Worm (Caenorhabditis elegans) whole organism, L1 larva: Measurements from ENCODE around the gene srd-63.

Experiments
- C34B4.2 ChIP-seq: sonication (generic microtip); optimal IDR thresholded peaks from 2 replicates; lab custom pipeline; 2017; ENCODE audit warnings: mild to moderate bottlenecking, missing genetic modification characterization, missing compliant biosample characterization
- Y116A8C.19 ChIP-seq: sonication (generic microtip); optimal IDR thresholded peaks from 2 replicates; lab custom pipeline; 2016; ENCODE audit warnings: missing compliant biosample characterization, missing genetic modification characterization, borderline replicate concordance
- aha-1 ChIP-seq: fragments of 150-350 bp; optimal IDR thresholded peaks from 2 replicates; lab custom pipeline; 2014; ENCODE audit warnings: missing biosample characterization, missing genetic modification characterization
- blmp-1 ChIP-seq: fragments of 150-350 bp; optimal IDR thresholded peaks from 2 replicates; lab custom pipeline; 2014; ENCODE audit warnings: missing biosample characterization, missing genetic modification characterization
- ceh-8 ChIP-seq: fragments of 200-800 bp; sonication (Bioruptor generic); optimal IDR thresholded peaks from 2 replicates; lab custom pipeline; 2018; ENCODE audit warnings: mild to moderate bottlenecking, missing genetic modification characterization, moderate library complexity, missing compliant biosample characterization
- ceh-88 ChIP-seq: fragments of 200-800 bp; sonication (Bioruptor generic); IDR thresholded peaks from 2 replicates; pipeline ENCODE4 v1.3.6; 2022; ENCODE audit warnings: missing genetic modification characterization, missing compliant biosample characterization
- dpl-1 ChIP-seq, 3 experiments: fragments of 150-350 bp in 2 of 3; sonication (generic microtip) in 1 of 3; optimal IDR thresholded peaks; 2 replicates each; lab custom pipeline; 2014 to 2017; ENCODE audit warnings: missing biosample characterization in 3 of 3, missing genetic modification characterization in 3 of 3, missing genetic modification reagents in 3 of 3
- dsc-1 ChIP-seq: sonication (generic microtip); optimal IDR thresholded peaks from 2 replicates; lab custom pipeline; 2016; ENCODE audit warnings: mild to moderate bottlenecking, missing genetic modification characterization, missing compliant biosample characterization
- egl-27 ChIP-seq, 2 experiments: fragments of 150-350 bp in 1 of 2; sonication (generic microtip); optimal IDR thresholded peaks; 3 replicates each; lab custom pipeline; 2017 to 2018; ENCODE audit warnings: missing biosample characterization in 2 of 2, missing genetic modification characterization in 2 of 2, missing genetic modification reagents in 2 of 2
- elt-2 ChIP-seq: sonication (generic microtip); optimal IDR thresholded peaks from 2 replicates; lab custom pipeline; 2016; ENCODE audit warnings: missing genetic modification characterization, mild to moderate bottlenecking, inconsistent platforms, missing compliant biosample characterization, missing genetic modification reagents
- elt-3 ChIP-seq, 6 experiments: fragments of 150-350 bp in 1 of 6; sonication (generic microtip); optimal IDR thresholded peaks; 2 replicates each; lab custom pipeline; 2017 to 2018; ENCODE audit warnings: missing biosample characterization in 6 of 6, missing genetic modification characterization in 6 of 6, inconsistent platforms in 1 of 6
- fkh-8 ChIP-seq: sonication (generic microtip); optimal IDR thresholded peaks from 2 replicates; lab custom pipeline; 2016; ENCODE audit warnings: mild to moderate bottlenecking, missing genetic modification characterization, missing compliant biosample characterization
- grh-1 ChIP-seq: fragments of 200-800 bp; sonication (Bioruptor generic); IDR thresholded peaks from 2 replicates; pipeline ENCODE4 v1.3.6; 2022; ENCODE audit warnings: missing genetic modification reagents, missing genetic modification characterization, missing compliant biosample characterization
- isw-1 ChIP-seq: fragments of 200-800 bp; sonication (Bioruptor generic); IDR thresholded peaks from 2 replicates; pipeline ENCODE4 v1.3.6; 2022; ENCODE audit warnings: missing genetic modification characterization, missing compliant biosample characterization
- jun-1 ChIP-seq: fragments of 150-350 bp; optimal IDR thresholded peaks from 2 replicates; lab custom pipeline; 2014; ENCODE audit warnings: missing biosample characterization, missing genetic modification reagents, missing genetic modification characterization
- lin-14 ChIP-seq: fragments of 200-800 bp; sonication (Bioruptor generic); optimal IDR thresholded peaks from 2 replicates; lab custom pipeline; 2018; ENCODE audit warnings: mild to moderate bottlenecking, missing genetic modification characterization, moderate library complexity, missing compliant biosample characterization
- lin-35 ChIP-seq, 2 experiments: fragments of 150-350 bp; optimal IDR thresholded peaks; 2 replicates each; lab custom pipeline; 2014; ENCODE audit warnings: missing biosample characterization in 2 of 2, missing genetic modification characterization in 2 of 2, missing genetic modification reagents in 2 of 2
- lsy-2 ChIP-seq, 2 experiments: fragments of 150-350 bp; optimal IDR thresholded peaks; 2 replicates each; lab custom pipeline; 2014; ENCODE audit warnings: missing biosample characterization in 2 of 2, missing genetic modification characterization in 2 of 2
- mab-9 ChIP-seq: fragments of 200-800 bp; sonication (Bioruptor generic); IDR thresholded peaks from 2 replicates; pipeline ENCODE4 v1.3.6; 2022; ENCODE audit warnings: missing genetic modification reagents, missing genetic modification characterization, missing compliant biosample characterization
- mdl-1 ChIP-seq, 2 experiments: fragments of 150-350 bp; optimal IDR thresholded peaks; 2 replicates each; lab custom pipeline; 2014 to 2017; ENCODE audit warnings: missing biosample characterization in 2 of 2, missing genetic modification characterization in 2 of 2, inconsistent platforms in 1 of 2
- mep-1 ChIP-seq: fragments of 150-350 bp; optimal IDR thresholded peaks from 2 replicates; lab custom pipeline; 2014; ENCODE audit warnings: missing biosample characterization, missing genetic modification characterization
- nhr-11 ChIP-seq: fragments of 150-350 bp; optimal IDR thresholded peaks from 2 replicates; lab custom pipeline; 2014; ENCODE audit warnings: missing biosample characterization, missing genetic modification characterization
- nhr-19 ChIP-seq: fragments of 200-800 bp; sonication (Bioruptor generic); conservative IDR thresholded peaks from 2 replicates; pipeline ENCODE4 v1.3.6; 2022; ENCODE audit warnings: missing genetic modification characterization, missing compliant biosample characterization
- nhr-20 ChIP-seq: sonication (generic microtip); optimal IDR thresholded peaks from 2 replicates; lab custom pipeline; 2016; ENCODE audit warnings: mild to moderate bottlenecking, missing genetic modification characterization, missing compliant biosample characterization
- nhr-237 ChIP-seq: fragments of 150-350 bp; optimal IDR thresholded peaks from 2 replicates; lab custom pipeline; 2014; ENCODE audit warnings: missing biosample characterization, missing genetic modification characterization
- nhr-28 ChIP-seq: fragments of 150-350 bp; optimal IDR thresholded peaks from 2 replicates; lab custom pipeline; 2014; ENCODE audit warnings: missing biosample characterization, missing genetic modification characterization
- nhr-71 ChIP-seq: sonication (generic microtip); optimal IDR thresholded peaks from 2 replicates; lab custom pipeline; 2016; ENCODE audit warnings: mild to moderate bottlenecking, missing genetic modification characterization, moderate library complexity, missing compliant biosample characterization
- nhr-84 ChIP-seq: sonication (generic microtip); optimal IDR thresholded peaks from 2 replicates; lab custom pipeline; 2017; ENCODE audit warnings: missing biosample characterization, missing genetic modification characterization
- nhr-85 ChIP-seq: sonication (generic microtip); peaks from one replicate; lab custom pipeline; 2016; ENCODE audit warnings: missing genetic modification characterization, inconsistent platforms, missing compliant biosample characterization
- pqm-1 ChIP-seq: sonication (generic microtip); optimal IDR thresholded peaks from 3 replicates; lab custom pipeline; 2017; ENCODE audit warnings: missing biosample characterization, missing genetic modification characterization
- skn-1 ChIP-seq: fragments of 150-350 bp; optimal IDR thresholded peaks from 2 replicates; lab custom pipeline; 2014; ENCODE audit warnings: missing biosample characterization, missing genetic modification characterization
- snpc-4 ChIP-seq: fragments of 150-350 bp; optimal IDR thresholded peaks from 2 replicates; lab custom pipeline; 2014; ENCODE audit warnings: missing biosample characterization, missing genetic modification characterization
- snu-23 ChIP-seq: sonication (generic microtip); optimal IDR thresholded peaks from 2 replicates; lab custom pipeline; 2016; ENCODE audit warnings: missing genetic modification characterization, missing compliant biosample characterization
- sptf-1 ChIP-seq: fragments of 150-350 bp; optimal IDR thresholded peaks from 2 replicates; lab custom pipeline; 2014; ENCODE audit warnings: missing biosample characterization, missing genetic modification characterization
- sup-37 ChIP-seq: fragments of 200-800 bp; sonication (Bioruptor generic); optimal IDR thresholded peaks from 2 replicates; lab custom pipeline; 2018; ENCODE audit warnings: mild to moderate bottlenecking, missing genetic modification characterization, missing compliant biosample characterization
- swsn-7 ChIP-seq: sonication (generic microtip); optimal IDR thresholded peaks from 2 replicates; lab custom pipeline; 2016; ENCODE audit warnings: missing genetic modification characterization, missing compliant biosample characterization
- tlp-1 ChIP-seq: fragments of 150-350 bp; optimal IDR thresholded peaks from 2 replicates; lab custom pipeline; 2014; ENCODE audit warnings: missing biosample characterization, missing genetic modification characterization
- unc-130 ChIP-seq: fragments of 150-350 bp; optimal IDR thresholded peaks from 2 replicates; lab custom pipeline; 2017; ENCODE audit warnings: missing biosample characterization, missing genetic modification characterization, inconsistent platforms
- unc-30 ChIP-seq: sonication (generic microtip); optimal IDR thresholded peaks from 2 replicates; lab custom pipeline; 2017; ENCODE audit warnings: missing biosample characterization, missing genetic modification characterization
- unc-86 ChIP-seq: sonication (generic microtip); optimal IDR thresholded peaks from 2 replicates; lab custom pipeline; 2016; ENCODE audit warnings: missing genetic modification characterization, missing compliant biosample characterization
- vab-15 ChIP-seq: sonication (generic microtip); optimal IDR thresholded peaks from 2 replicates; lab custom pipeline; 2017; ENCODE audit warnings: missing genotype, mild to moderate bottlenecking, missing genetic modification characterization, missing compliant biosample characterization
- zag-1 ChIP-seq: fragments of 150-350 bp; optimal IDR thresholded peaks from 2 replicates; lab custom pipeline; 2014; ENCODE audit warnings: missing biosample characterization, missing genetic modification characterization
- zip-4 ChIP-seq: fragments of 200-800 bp; sonication (Bioruptor generic); optimal IDR thresholded peaks from 2 replicates; lab custom pipeline; 2018; ENCODE audit warnings: mild to moderate bottlenecking, missing genetic modification characterization, moderate library complexity, missing compliant biosample characterization
- ztf-11 ChIP-seq, 2 experiments: sonication (generic microtip); optimal IDR thresholded peaks; 2 replicates each; lab custom pipeline; 2016 to 2017; ENCODE audit warnings: missing genetic modification characterization in 2 of 2, missing biosample characterization in 1 of 2, missing compliant biosample characterization in 1 of 2
- ztf-4 ChIP-seq: fragments of 150-350 bp; optimal IDR thresholded peaks from 2 replicates; lab custom pipeline; 2014; ENCODE audit warnings: missing biosample characterization, missing genetic modification characterization

srd-63 gene

DNA sequence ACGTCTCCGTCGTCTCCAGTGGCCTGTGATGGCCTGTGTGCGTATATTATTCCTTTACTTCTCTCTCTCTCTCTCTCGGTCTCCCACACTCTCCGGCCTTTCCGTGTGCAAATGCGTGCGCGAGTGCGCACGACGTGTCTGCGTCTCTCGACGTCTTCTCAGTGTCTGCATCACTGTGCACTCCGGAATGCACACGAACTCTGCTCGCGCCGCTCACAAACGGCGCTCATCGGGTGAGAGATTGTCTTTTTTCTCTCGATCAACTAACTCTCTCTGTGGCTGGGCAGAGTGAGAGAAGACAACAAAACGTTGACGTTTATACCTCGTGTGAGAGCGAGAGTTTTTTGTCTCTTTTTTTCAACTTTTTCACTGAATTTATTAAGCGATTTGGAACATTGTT lies 37.7 kb downstream of the srd-63 start (continued):
- TF ChIP-seq nhr-85 (tag; lab: Kevin White, UChicago) (peak; percentile 95), snpc-4 (tag; lab: Kevin White, UChicago) (peak; percentile 86), pqm-1 (no peak), blmp-1 (tag; lab: Kevin White, UChicago) (peak; percentile 84), lin-14 (GFP tag; lab: Kevin White, UChicago) (peak; percentile 98), jun-1 (peak; percentile 83), dpl-1 (GFP tag; optimal IDR thresholded peaks at IDR 0.05; lab: Kevin White, UChicago) (peak; percentile 53 to 62 (median 56)), nhr-237 (peak; percentile 60), vab-15 (tag; lab: Kevin White, UChicago) (no peak), unc-30 (tag; lab: Kevin White, UChicago) (no peak), ceh-8 (peak; percentile 60), nhr-19 (peak; percentile 84), swsn-7 (tag; lab: Kevin White, UChicago) (peak; percentile 92), aha-1 (tag; lab: Kevin White, UChicago) (no peak), nhr-11 (tag; lab: Kevin White, UChicago) (peak; percentile 5), nhr-28 (tag; lab: Kevin White, UChicago) (no peak), unc-86 (tag; lab: Kevin White, UChicago) (peak; percentile 89), ztf-11 (tag; optimal IDR thresholded peaks at IDR 0.05; lab: Kevin White, UChicago) (peak in 1 of 2 experiments; percentile 67), ztf-4 (tag; lab: Kevin White, UChicago) (peak; percentile 67), mab-9 (peak; percentile 38; the same call in 1 of the 2 replicates), dsc-1 (peak; percentile 77), grh-1 (GFP tag; lab: Robert Waterston, UW) (no peak), lsy-2 (tag; optimal IDR thresholded peaks at IDR 0.05; lab: Kevin White, UChicago) (peak; percentile 73 to 87), tlp-1 (tag; lab: Kevin White, UChicago) (no peak), fkh-8 (tag; lab: Kevin White, UChicago) (peak; percentile 94), nhr-20 (tag; lab: Kevin White, UChicago) (peak; percentile 95), sup-37 (peak; percentile 61), C34B4.2 (tag; lab: Kevin White, UChicago) (no peak)

DNA sequence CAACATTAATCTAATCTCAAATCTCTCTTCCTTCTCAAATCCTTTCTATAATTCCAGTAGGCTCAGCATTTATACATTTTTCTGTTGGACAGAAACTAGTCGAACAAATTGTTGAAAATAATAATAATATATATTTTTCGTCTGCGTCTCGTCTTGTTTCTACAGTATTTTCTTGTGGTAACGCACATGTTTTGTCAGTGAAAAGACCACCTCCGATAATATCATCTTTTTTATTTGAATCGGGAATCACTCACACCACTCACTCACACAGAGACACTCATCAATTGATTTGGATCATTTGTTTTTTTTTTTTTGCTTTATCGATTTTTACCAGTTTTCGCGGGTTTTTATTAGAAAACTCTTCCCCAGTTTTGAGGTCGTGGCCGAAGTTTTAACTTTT lies 39.0 kb downstream of the srd-63 start:
- TF ChIP-seq pqm-1, result no peak
- peak in 1 of 2 experiments; percentile 6 for TF ChIP-seq lin-35 (GFP tag; optimal IDR thresholded peaks at IDR 0.05; lab: Kevin White, UChicago)
- peak in 1 of 6 experiments; percentile 31 for TF ChIP-seq elt-3 (tag; optimal IDR thresholded peaks at IDR 0.05; lab: Kevin White, UChicago)
- peak; percentile 44 for TF ChIP-seq skn-1 (tag; lab: Kevin White, UChicago)
- TF ChIP-seq nhr-84, result no peak
- TF ChIP-seq tlp-1 (tag; lab: Kevin White, UChicago), result no peak
- TF ChIP-seq dpl-1 (GFP tag; optimal IDR thresholded peaks at IDR 0.05; lab: Kevin White, UChicago), result no peak
- no peak for TF ChIP-seq mdl-1 (tag; optimal IDR thresholded peaks at IDR 0.05; lab: Kevin White, UChicago)
- TF ChIP-seq Y116A8C.19 (tag; lab: Kevin White, UChicago), result no peak
- TF ChIP-seq sptf-1 (tag; lab: Kevin White, UChicago), result no peak
- TF ChIP-seq mep-1 (tag; lab: Kevin White, UChicago), result peak; percentile 40
- TF ChIP-seq elt-2, result no peak
- no peak for TF ChIP-seq zag-1 (tag; lab: Kevin White, UChicago)
- peak; percentile 55 for TF ChIP-seq blmp-1 (tag; lab: Kevin White, UChicago)
- no peak for TF ChIP-seq nhr-71
- no peak for TF ChIP-seq zip-4
- TF ChIP-seq swsn-7 (tag; lab: Kevin White, UChicago), result no peak
- peak; percentile 18 for TF ChIP-seq nhr-85 (tag; lab: Kevin White, UChicago)
- TF ChIP-seq egl-27 (tag; optimal IDR thresholded peaks at IDR 0.05; lab: Kevin White, UChicago), result no peak
- peak; percentile 18 for TF ChIP-seq snu-23
- no peak for TF ChIP-seq sup-37
- TF ChIP-seq dsc-1, result no peak
- TF ChIP-seq lsy-2 (tag; optimal IDR thresholded peaks at IDR 0.05; lab: Kevin White, UChicago), result peak in 1 of 2 experiments; percentile 14
- TF ChIP-seq isw-1 (GFP tag; lab: Robert Waterston, UW), result no peak
- TF ChIP-seq lin-14 (GFP tag; lab: Kevin White, UChicago), result peak; percentile 52
- no peak for TF ChIP-seq unc-130 (tag; lab: Kevin White, UChicago)
- TF ChIP-seq ceh-88 (GFP tag; lab: Robert Waterston, UW), result no peak
- no peak for TF ChIP-seq vab-15 (tag; lab: Kevin White, UChicago)
